Fruit fly (Drosophila melanogaster): Measurements from ENCODE around the gene Vha100-5.

The Vha100-5 gene

DNA sequence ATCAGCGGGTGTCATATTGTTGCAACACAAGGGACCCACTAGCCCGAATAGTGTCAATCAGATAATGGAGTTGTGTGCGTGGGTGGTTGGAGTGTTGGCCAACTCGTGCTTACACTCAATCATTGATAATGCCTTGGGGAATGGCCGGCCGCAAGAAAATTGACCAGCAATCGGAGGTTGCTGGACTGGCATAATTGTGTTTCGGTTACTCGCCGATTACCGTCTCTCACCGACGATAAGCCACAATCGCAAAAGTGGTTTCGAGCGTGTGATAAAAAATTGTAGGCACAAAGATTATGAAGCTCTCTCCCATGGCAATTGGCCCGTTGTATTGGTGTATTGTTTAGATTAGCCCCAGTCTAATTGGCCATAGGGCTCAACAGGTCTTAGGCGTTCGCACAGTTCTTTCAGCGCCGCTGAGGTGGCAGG lies at the start of gene Vha100-5:
Vha100-5 (plus strand) TSS at position 395 of the 429 bp plus-strand sequence.
- TF ChIP-seq N (GFP tag; optimal IDR thresholded peaks at IDR 0.05) (no peak), Dfd (GFP tag; optimal IDR thresholded peaks at IDR 0.05) (no peak), Hr83 (GFP tag; optimal IDR thresholded peaks at IDR 0.05; ENCODE audit: poor library complexity, severe bottlenecking) (no peak), h (GFP tag; optimal IDR thresholded peaks at IDR 0.05) (peak; percentile 10), tai (GFP tag; optimal IDR thresholded peaks at IDR 0.05) (no peak), Rel (GFP tag; optimal IDR thresholded peaks at IDR 0.05) (peak; percentile 3), Rel (tag; optimal IDR thresholded peaks at IDR 0.05) (no peak), brk (GFP tag; optimal IDR thresholded peaks at IDR 0.05) (no peak), dsf (GFP tag; optimal IDR thresholded peaks at IDR 0.05; ENCODE audit: borderline replicate concordance) (no peak), GATAd (GFP tag; optimal IDR thresholded peaks at IDR 0.05) (no peak), OdsH (GFP tag; optimal IDR thresholded peaks at IDR 0.05) (no peak), lola (GFP tag; optimal IDR thresholded peaks at IDR 0.05) (no peak), fru (GFP tag; optimal IDR thresholded peaks at IDR 0.05) (no peak), HLH106 (tag; optimal IDR thresholded peaks at IDR 0.05) (no peak), Vsx2 (GFP tag; optimal IDR thresholded peaks at IDR 0.05; ENCODE audit: partially characterized antibody) (peak; percentile 54), Myc (optimal IDR thresholded peaks at IDR 0.05) (no peak), ey (GFP tag; optimal IDR thresholded peaks at IDR 0.05) (no peak), CG9705 (GFP tag; optimal IDR thresholded peaks at IDR 0.05) (no peak), dmrt93B (GFP tag; optimal IDR thresholded peaks at IDR 0.05) (no peak), Mio (GFP tag; optimal IDR thresholded peaks at IDR 0.05) (no peak)

DNA sequence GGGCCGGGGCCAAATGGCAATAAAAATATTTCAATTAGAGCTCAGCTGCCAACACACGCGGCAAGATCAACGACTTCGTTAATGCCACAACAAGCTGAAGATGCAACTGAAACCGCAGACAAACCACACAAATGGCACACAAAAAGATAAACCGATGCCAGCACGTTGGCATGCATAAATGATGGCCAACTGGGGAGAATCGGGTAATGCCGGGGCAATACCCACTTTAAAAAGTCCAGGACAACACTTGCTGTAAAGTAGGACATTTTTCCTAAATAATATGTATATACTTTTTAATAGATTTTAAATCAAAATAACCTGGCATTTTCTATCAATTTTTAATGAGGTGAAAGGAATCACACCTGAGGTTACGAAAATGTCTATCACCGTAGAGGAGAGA lies 44.2 kb upstream of the Vha100-5 start, which contains the start of gene CG4988:
CG4988 (plus strand) TSS at position 301 of the 400 bp plus-strand sequence.
- TF ChIP-seq Sp1 (GFP tag; optimal IDR thresholded peaks at IDR 0.05) (no peak), CG32264 (GFP tag; optimal IDR thresholded peaks at IDR 0.05) (no peak), dl (GFP tag; optimal IDR thresholded peaks at IDR 0.05; ENCODE audit: insufficient read depth in 1 of 2, partially characterized antibody in 2 of 2) (no peak), lola (GFP tag; optimal IDR thresholded peaks at IDR 0.05) (no peak), pan (optimal IDR thresholded peaks at IDR 0.05) (no peak), h (GFP tag; optimal IDR thresholded peaks at IDR 0.05) (no peak), Dif (GFP tag; optimal IDR thresholded peaks at IDR 0.05; ENCODE audit: partially characterized antibody) (no peak), Myc (optimal IDR thresholded peaks at IDR 0.05) (no peak), Abd-B (GFP tag; optimal IDR thresholded peaks at IDR 0.05) (no peak), jim (GFP tag; optimal IDR thresholded peaks at IDR 0.05) (no peak), tai (GFP tag; optimal IDR thresholded peaks at IDR 0.05) (no peak), Dfd (GFP tag; optimal IDR thresholded peaks at IDR 0.05) (no peak), GATAd (GFP tag; optimal IDR thresholded peaks at IDR 0.05) (no peak), dmrt93B (GFP tag; optimal IDR thresholded peaks at IDR 0.05) (no peak), brk (GFP tag; optimal IDR thresholded peaks at IDR 0.05) (no peak)

DNA sequence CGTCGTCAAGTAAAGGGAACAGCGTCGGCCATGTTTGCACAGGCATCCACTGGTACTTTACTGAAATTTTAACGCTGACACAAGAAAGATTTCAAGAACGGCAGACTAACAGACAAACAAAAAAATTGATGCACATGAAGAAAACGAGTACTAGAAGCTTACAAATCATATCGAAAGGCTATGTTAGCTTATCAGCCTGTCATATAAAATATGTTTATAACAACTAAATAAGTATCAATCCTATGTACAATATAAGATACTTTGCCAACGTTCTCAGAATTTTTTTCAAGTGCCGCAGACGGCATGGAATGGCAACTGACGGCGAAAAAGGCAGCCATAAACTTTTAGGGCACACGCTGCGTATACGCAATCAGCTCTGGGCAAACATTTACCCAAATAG lies 36.9 kb upstream of the Vha100-5 start:
- TF ChIP-seq Jra (GFP tag; optimal IDR thresholded peaks at IDR 0.05) (no peak), brk (GFP tag; optimal IDR thresholded peaks at IDR 0.05) (no peak), pan (optimal IDR thresholded peaks at IDR 0.05) (no peak), Abd-B (GFP tag; optimal IDR thresholded peaks at IDR 0.05) (no peak), Mio (GFP tag; optimal IDR thresholded peaks at IDR 0.05) (no peak), OdsH (GFP tag; optimal IDR thresholded peaks at IDR 0.05) (no peak), GATAd (GFP tag; optimal IDR thresholded peaks at IDR 0.05) (no peak), CG32264 (GFP tag; optimal IDR thresholded peaks at IDR 0.05) (no peak), usp (GFP tag; optimal IDR thresholded peaks at IDR 0.05) (no peak), Hr78 (GFP tag; optimal IDR thresholded peaks at IDR 0.05) (no peak), Hnf4 (GFP tag; optimal IDR thresholded peaks at IDR 0.05) (no peak), N (GFP tag; optimal IDR thresholded peaks at IDR 0.05) (no peak), dmrt93B (GFP tag; optimal IDR thresholded peaks at IDR 0.05) (no peak), dl (GFP tag; optimal IDR thresholded peaks at IDR 0.05; ENCODE audit: insufficient read depth in 1 of 2, partially characterized antibody in 2 of 2) (no peak), psq (GFP tag; optimal IDR thresholded peaks at IDR 0.05) (no peak), fru (GFP tag; optimal IDR thresholded peaks at IDR 0.05) (no peak)

DNA sequence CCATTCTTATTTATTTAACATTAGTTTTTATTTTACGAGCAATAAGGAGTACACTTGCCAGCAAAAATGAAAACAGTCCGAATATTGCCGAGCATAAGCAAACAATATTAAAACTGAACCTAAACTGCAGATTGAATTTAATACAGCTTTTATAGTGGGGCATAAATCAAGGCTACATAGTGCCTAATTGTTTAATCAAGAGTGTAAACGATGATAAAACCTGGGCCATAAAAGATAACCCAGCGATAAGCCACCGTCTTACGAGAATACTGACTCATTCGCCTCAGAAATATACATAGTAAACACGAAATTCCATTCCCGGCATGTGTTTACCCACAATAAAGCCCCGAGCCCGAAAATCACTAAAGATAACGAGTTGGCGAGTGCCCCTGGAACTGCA lies 2.8 kb upstream of the Vha100-5 start:
- TF ChIP-seq Rel (GFP tag; optimal IDR thresholded peaks at IDR 0.05) (no peak), Rel (tag; optimal IDR thresholded peaks at IDR 0.05) (peak; percentile 34), Dif (GFP tag; optimal IDR thresholded peaks at IDR 0.05; ENCODE audit: partially characterized antibody) (no peak), HLH106 (tag; optimal IDR thresholded peaks at IDR 0.05) (peak; percentile 13), Sp1 (GFP tag; optimal IDR thresholded peaks at IDR 0.05) (peak; percentile 30), CrebA (GFP tag; optimal IDR thresholded peaks at IDR 0.05; ENCODE audit: borderline replicate concordance) (peak; percentile 43)

Measured in whole organism, wandering third instar larva.